Worm (Caenorhabditis elegans) whole organism, L3 larva: ENCODE measurements around the gene C04E12.5.
A peak's percentile ranks its signal among the peaks of the same experiment; 100 is the strongest.

Experiments used
- R02D3.7 ChIP-seq: fragments of 150-350 bp; optimal IDR thresholded peaks from 2 replicates; lab custom pipeline; 2014; ENCODE audit warnings: missing biosample characterization, missing genetic modification characterization
- ZK546.5 ChIP-seq: sonication (generic microtip); optimal IDR thresholded peaks from 2 replicates; lab custom pipeline; 2017; ENCODE audit warnings: missing biosample characterization, missing genetic modification characterization
- aly-2 ChIP-seq: fragments of 150-350 bp; optimal IDR thresholded peaks from 2 replicates; lab custom pipeline; 2014; ENCODE audit warnings: missing biosample characterization, missing genetic modification characterization
- ama-1 ChIP-seq: fragments of 150-350 bp; optimal IDR thresholded peaks from 2 replicates; lab custom pipeline; 2018
- ceh-16 ChIP-seq: sonication (generic microtip); optimal IDR thresholded peaks from 2 replicates; lab custom pipeline; 2017; ENCODE audit warnings: missing biosample characterization, missing genetic modification characterization
- ceh-28 ChIP-seq: fragments of 150-350 bp; optimal IDR thresholded peaks from 2 replicates; lab custom pipeline; 2014; ENCODE audit warnings: missing biosample characterization, missing genetic modification reagents, missing genetic modification characterization
- ceh-9 ChIP-seq: sonication (generic microtip); optimal IDR thresholded peaks from 2 replicates; lab custom pipeline; 2018; ENCODE audit warnings: missing biosample characterization, missing genetic modification characterization
- daf-12 ChIP-seq: fragments of 150-350 bp; optimal IDR thresholded peaks from 2 replicates; lab custom pipeline; 2014; ENCODE audit warnings: missing biosample characterization, missing genetic modification reagents, missing genetic modification characterization
- egl-27 ChIP-seq: sonication (generic microtip); optimal IDR thresholded peaks from 4 replicates; lab custom pipeline; 2017; ENCODE audit warnings: missing biosample characterization, missing genetic modification reagents, missing genetic modification characterization
- egl-5 ChIP-seq: fragments of 150-350 bp; optimal IDR thresholded peaks from 2 replicates; lab custom pipeline; 2017; ENCODE audit warnings: missing biosample characterization, missing genetic modification reagents, missing genetic modification characterization, inconsistent platforms
- elt-1 ChIP-seq: fragments of 150-350 bp; optimal IDR thresholded peaks from 2 replicates; lab custom pipeline; 2014; ENCODE audit warnings: missing biosample characterization, missing genetic modification characterization
- elt-2 ChIP-seq: sonication (generic microtip); optimal IDR thresholded peaks from 2 replicates; lab custom pipeline; 2016; ENCODE audit warnings: missing genetic modification reagents, mild to moderate bottlenecking, missing genetic modification characterization, missing compliant biosample characterization
- elt-3 ChIP-seq, 3 experiments: fragments of 150-350 bp in 1 of 3; sonication (generic microtip) in 2 of 3; optimal IDR thresholded peaks; 2 replicates in 2 of 3; 4 replicates in 1 of 3; lab custom pipeline; 2014 to 2017; ENCODE audit warnings: missing biosample characterization in 3 of 3, missing genetic modification characterization in 3 of 3
- eor-1 ChIP-seq, 2 experiments: fragments of 150-350 bp; optimal IDR thresholded peaks; 2 replicates each; lab custom pipeline; 2014 to 2018; ENCODE audit warnings: missing biosample characterization in 2 of 2, missing genetic modification characterization in 2 of 2
- fkh-10 ChIP-seq: sonication (generic microtip); optimal IDR thresholded peaks from 2 replicates; lab custom pipeline; 2017; ENCODE audit warnings: missing biosample characterization, missing genetic modification reagents, missing genetic modification characterization
- fkh-2 ChIP-seq: fragments of 150-350 bp; optimal IDR thresholded peaks from 2 replicates; lab custom pipeline; 2014; ENCODE audit warnings: missing biosample characterization, missing genetic modification reagents, missing genetic modification characterization
- fos-1 ChIP-seq: fragments of 150-350 bp; optimal IDR thresholded peaks from 2 replicates; lab custom pipeline; 2014; ENCODE audit warnings: missing biosample characterization, missing genetic modification characterization
- hmg-11 ChIP-seq: sonication (generic microtip); optimal IDR thresholded peaks from 2 replicates; lab custom pipeline; 2016; ENCODE audit warnings: missing genetic modification characterization, missing compliant biosample characterization
- jun-1 ChIP-seq: fragments of 150-350 bp; optimal IDR thresholded peaks from 2 replicates; lab custom pipeline; 2014; ENCODE audit warnings: missing biosample characterization, missing genetic modification reagents, missing genetic modification characterization
- lin-15B ChIP-seq: fragments of 150-350 bp; optimal IDR thresholded peaks from 2 replicates; lab custom pipeline; 2014; ENCODE audit warnings: missing biosample characterization, missing genetic modification characterization
- lin-39 ChIP-seq: fragments of 150-350 bp; optimal IDR thresholded peaks from 2 replicates; lab custom pipeline; 2018; ENCODE audit warnings: missing biosample characterization, missing genetic modification reagents, missing genetic modification characterization
- lsy-12 ChIP-seq: sonication (generic microtip); optimal IDR thresholded peaks from 2 replicates; lab custom pipeline; 2016; ENCODE audit warnings: mild to moderate bottlenecking, missing genetic modification characterization, missing compliant biosample characterization
- mdl-1 ChIP-seq: fragments of 150-350 bp; optimal IDR thresholded peaks from 2 replicates; lab custom pipeline; 2014; ENCODE audit warnings: missing biosample characterization, missing genetic modification characterization
- nfya-1 ChIP-seq: sonication (generic microtip); optimal IDR thresholded peaks from 2 replicates; lab custom pipeline; 2017; ENCODE audit warnings: missing genetic modification characterization, mild to moderate bottlenecking, missing compliant biosample characterization, antibody characterized with exemption, moderate library complexity; ENCODE audit not compliant: insufficient read depth
- nhr-11 ChIP-seq: fragments of 150-350 bp; optimal IDR thresholded peaks from 2 replicates; lab custom pipeline; 2014; ENCODE audit warnings: missing biosample characterization, missing genetic modification characterization
- nhr-12 ChIP-seq: fragments of 150-350 bp; optimal IDR thresholded peaks from 2 replicates; lab custom pipeline; 2014; ENCODE audit warnings: missing biosample characterization, missing genetic modification characterization
- nhr-23 ChIP-seq: fragments of 150-350 bp; optimal IDR thresholded peaks from 2 replicates; lab custom pipeline; 2014; ENCODE audit warnings: missing biosample characterization, missing genetic modification reagents, missing genetic modification characterization
- nhr-237 ChIP-seq: fragments of 150-350 bp; optimal IDR thresholded peaks from 2 replicates; lab custom pipeline; 2014; ENCODE audit warnings: missing biosample characterization, missing genetic modification characterization
- nhr-25 ChIP-seq: sonication (generic microtip); optimal IDR thresholded peaks from 2 replicates; lab custom pipeline; 2017; ENCODE audit warnings: missing biosample characterization, missing genetic modification characterization
- nhr-28 ChIP-seq: fragments of 150-350 bp; optimal IDR thresholded peaks from 2 replicates; lab custom pipeline; 2014; ENCODE audit warnings: missing biosample characterization, missing genetic modification characterization
- nhr-43 ChIP-seq: sonication (generic microtip); optimal IDR thresholded peaks from 2 replicates; lab custom pipeline; 2016; ENCODE audit warnings: mild to moderate bottlenecking, missing genetic modification characterization, missing compliant biosample characterization; ENCODE audit not compliant: poor library complexity, severe bottlenecking
- nhr-76 ChIP-seq: fragments of 150-350 bp; sonication (generic microtip); optimal IDR thresholded peaks from 5 replicates; lab custom pipeline; 2014; ENCODE audit warnings: missing biosample characterization, missing genetic modification characterization
- nhr-77 ChIP-seq: fragments of 150-350 bp; optimal IDR thresholded peaks from 2 replicates; lab custom pipeline; 2014; ENCODE audit warnings: missing biosample characterization, missing genetic modification characterization
- pha-4 ChIP-seq: fragments of 150-350 bp; optimal IDR thresholded peaks from 2 replicates; lab custom pipeline; 2014; ENCODE audit warnings: missing biosample characterization, missing genetic modification reagents, missing genetic modification characterization
- pqm-1 ChIP-seq: fragments of 150-350 bp; optimal IDR thresholded peaks from 2 replicates; lab custom pipeline; 2017; ENCODE audit warnings: missing biosample characterization, missing genetic modification characterization, inconsistent platforms
- sea-2 ChIP-seq: fragments of 150-350 bp; sonication (generic microtip); optimal IDR thresholded peaks from 4 replicates; lab custom pipeline; 2014; ENCODE audit warnings: missing biosample characterization, missing genetic modification reagents, missing genetic modification characterization
- skn-1 ChIP-seq: fragments of 150-350 bp; optimal IDR thresholded peaks from 2 replicates; lab custom pipeline; 2014; ENCODE audit warnings: missing biosample characterization, missing genetic modification characterization
- snpc-4 ChIP-seq: fragments of 150-350 bp; optimal IDR thresholded peaks from 2 replicates; lab custom pipeline; 2014; ENCODE audit warnings: missing biosample characterization, missing genetic modification characterization
- tbx-2 ChIP-seq: sonication (generic microtip); optimal IDR thresholded peaks from 2 replicates; lab custom pipeline; 2016; ENCODE audit warnings: mild to moderate bottlenecking, missing genetic modification characterization, missing compliant biosample characterization
- unc-39 ChIP-seq: sonication (generic microtip); optimal IDR thresholded peaks from 4 replicates; lab custom pipeline; 2017; ENCODE audit warnings: missing biosample characterization, missing genetic modification characterization
- unc-62 ChIP-seq: fragments of 150-350 bp; sonication (generic microtip); optimal IDR thresholded peaks from 4 replicates; lab custom pipeline; 2014; ENCODE audit warnings: missing biosample characterization, missing genetic modification reagents, missing genetic modification characterization
- zag-1 ChIP-seq: fragments of 150-350 bp; optimal IDR thresholded peaks from 2 replicates; lab custom pipeline; 2014; ENCODE audit warnings: missing biosample characterization, missing genetic modification characterization
- ztf-11 ChIP-seq: fragments of 150-350 bp; optimal IDR thresholded peaks from 2 replicates; lab custom pipeline; 2014; ENCODE audit warnings: missing biosample characterization, missing genetic modification characterization

Gene C04E12.5

ce11 chrV:3376973-3377372 lies 18.6 kb downstream of the C04E12.5 start, which contains the start of gene srbc-2:
Gene srbc-2 (minus strand): TSS chrV:3377073.
- TF ChIP-seq tbx-2 (tag; lab: Kevin White, UChicago) (no peak), elt-3 (tag; optimal IDR thresholded peaks at IDR 0.05; lab: Kevin White, UChicago) (no peak), nhr-28 (tag; lab: Kevin White, UChicago) (no peak), R02D3.7 (tag; lab: Kevin White, UChicago) (no peak), sea-2 (GFP tag; lab: Kevin White, UChicago) (no peak), nhr-237 (tag; lab: Kevin White, UChicago) (no peak), nhr-25 (tag; lab: Kevin White, UChicago) (no peak), hmg-11 (tag; lab: Kevin White, UChicago) (no peak), zag-1 (tag; lab: Kevin White, UChicago) (no peak), nhr-77 (tag; lab: Kevin White, UChicago) (no peak), fos-1 (tag; lab: Kevin White, UChicago) (no peak), lin-15B (tag; lab: Kevin White, UChicago) (no peak), eor-1 (tag; optimal IDR thresholded peaks at IDR 0.05; lab: Kevin White, UChicago) (no peak), elt-2 (tag; lab: Kevin White, UChicago) (no peak), mdl-1 (no peak), skn-1 (tag; lab: Kevin White, UChicago) (no peak), jun-1 (no peak), ama-1 (lab: Kevin White, UChicago) (no peak)

- TF ChIP-seq sea-2 (GFP tag; lab: Kevin White, UChicago) = no peak
- TF ChIP-seq lin-15B (tag; lab: Kevin White, UChicago) = no peak
- TF ChIP-seq eor-1 (tag; optimal IDR thresholded peaks at IDR 0.05; lab: Kevin White, UChicago) = no peak
- no peak for TF ChIP-seq daf-12
- TF ChIP-seq nhr-12 (tag; lab: Kevin White, UChicago) = no peak
- TF ChIP-seq elt-2 (tag; lab: Kevin White, UChicago) = peak; percentile 64
- TF ChIP-seq elt-1 (tag; lab: Kevin White, UChicago) = no peak
- TF ChIP-seq R02D3.7 (tag; lab: Kevin White, UChicago) = no peak
- TF ChIP-seq ceh-28 = peak; percentile 36
- TF ChIP-seq ceh-9 (tag; lab: Kevin White, UChicago) = no peak
- TF ChIP-seq unc-39 (tag; lab: Kevin White, UChicago) = no peak
- no peak for TF ChIP-seq ama-1 (lab: Kevin White, UChicago)
- TF ChIP-seq unc-62 = no peak
- no peak for TF ChIP-seq nhr-237 (tag; lab: Kevin White, UChicago)
- TF ChIP-seq lin-39 (tag; lab: Kevin White, UChicago) = peak; percentile 3
- TF ChIP-seq pqm-1 (tag; lab: Kevin White, UChicago) = peak; percentile 62
- TF ChIP-seq nhr-23 (tag; lab: Kevin White, UChicago) = peak; percentile 31
- TF ChIP-seq jun-1 = peak; percentile 17
- no peak for TF ChIP-seq egl-27
- TF ChIP-seq pha-4 (tag; lab: Kevin White, UChicago) = no peak
- TF ChIP-seq skn-1 (tag; lab: Kevin White, UChicago) = no peak
- no peak for TF ChIP-seq nfya-1 (tag; lab: Kevin White, UChicago)
- TF ChIP-seq zag-1 (tag; lab: Kevin White, UChicago) = no peak
- TF ChIP-seq ZK546.5 (tag; lab: Kevin White, UChicago) = no peak
- no peak for TF ChIP-seq egl-5 (tag; lab: Kevin White, UChicago)
- no peak for TF ChIP-seq ceh-16
- no peak for TF ChIP-seq tbx-2 (tag; lab: Kevin White, UChicago)
- no peak for TF ChIP-seq fos-1 (tag; lab: Kevin White, UChicago)
- no peak for TF ChIP-seq hmg-11 (tag; lab: Kevin White, UChicago)
- TF ChIP-seq nhr-76 (tag; lab: Kevin White, UChicago) = no peak
- no peak for TF ChIP-seq snpc-4 (tag; lab: Kevin White, UChicago)
- TF ChIP-seq nhr-11 (tag; lab: Kevin White, UChicago) = no peak
- no peak for TF ChIP-seq nhr-43 (tag; lab: Kevin White, UChicago)
- TF ChIP-seq ztf-11 (tag; lab: Kevin White, UChicago) = no peak
These were observed 29.9 kb downstream of the C04E12.5 start for ce11 chrV:3388299-3388698.

ce11 chrV:3391005-3391404 lies 32.6 kb downstream of the C04E12.5 start:
- TF ChIP-seq aly-2 (no peak), egl-27 (no peak), lsy-12 (tag; lab: Kevin White, UChicago) (peak; percentile 28), ZK546.5 (tag; lab: Kevin White, UChicago) (no peak), zag-1 (tag; lab: Kevin White, UChicago) (no peak), fos-1 (tag; lab: Kevin White, UChicago) (no peak), unc-39 (tag; lab: Kevin White, UChicago) (no peak), ceh-28 (peak; percentile 31), tbx-2 (tag; lab: Kevin White, UChicago) (peak; percentile 61), lin-39 (tag; lab: Kevin White, UChicago) (peak; percentile 43), elt-2 (tag; lab: Kevin White, UChicago) (peak; percentile 52), snpc-4 (tag; lab: Kevin White, UChicago) (peak; percentile 69), ztf-11 (tag; lab: Kevin White, UChicago) (no peak), nhr-12 (tag; lab: Kevin White, UChicago) (no peak), daf-12 (no peak), nhr-76 (tag; lab: Kevin White, UChicago) (peak; percentile 29), fkh-2 (tag; lab: Kevin White, UChicago) (no peak), eor-1 (tag; optimal IDR thresholded peaks at IDR 0.05; lab: Kevin White, UChicago) (no peak), sea-2 (GFP tag; lab: Kevin White, UChicago) (no peak), mdl-1 (peak; percentile 57), ceh-16 (no peak), pha-4 (tag; lab: Kevin White, UChicago) (no peak), fkh-10 (GFP tag; lab: Kevin White, UChicago) (no peak), nfya-1 (tag; lab: Kevin White, UChicago) (peak; percentile 85), nhr-23 (tag; lab: Kevin White, UChicago) (peak; percentile 95), hmg-11 (tag; lab: Kevin White, UChicago) (peak; percentile 21), unc-62 (peak; percentile 26), nhr-25 (tag; lab: Kevin White, UChicago) (peak; percentile 98), nhr-11 (tag; lab: Kevin White, UChicago) (peak; percentile 66), lin-15B (tag; lab: Kevin White, UChicago) (peak; percentile 67), R02D3.7 (tag; lab: Kevin White, UChicago) (peak; percentile 13)
